Fruit fly (Drosophila melanogaster) whole organism, embryonic: Measurements from ENCODE around the gene snz.
A peak's percentile ranks its signal among the peaks of the same experiment; 100 is the strongest.

Source experiments
- BEAF-32 ChIP-seq: fragments of 200-800 bp; sonication (Bioruptor generic); optimal IDR thresholded peaks from 3 replicates; lab custom pipeline; 2017; ENCODE audit warnings: missing biosample characterization, missing genetic modification characterization, mild to moderate bottlenecking, moderate library complexity, missing genetic modification reagents
- CG10979 ChIP-seq: fragments of 200-800 bp; sonication (Bioruptor generic); optimal IDR thresholded peaks from 2 replicates; lab custom pipeline; 2018; ENCODE audit warnings: missing biosample characterization, mild to moderate bottlenecking, missing genetic modification characterization, moderate library complexity
- CG14014 ChIP-seq: fragments of 200-800 bp; sonication (Bioruptor generic); IDR thresholded peaks from 2 replicates; pipeline ENCODE4 v1.3.6; 2022; ENCODE audit warnings: missing biosample characterization, missing genetic modification characterization
- CG14441 ChIP-seq: fragments of 200-800 bp; sonication (Bioruptor generic); IDR thresholded peaks from 2 replicates; pipeline ENCODE4 v1.3.6; 2022; ENCODE audit warnings: missing biosample characterization, missing genetic modification characterization
- CG14667 ChIP-seq: fragments of 200-800 bp; sonication (Bioruptor generic); IDR thresholded peaks from 2 replicates; pipeline ENCODE4 v1.3.6; 2022; ENCODE audit warnings: missing biosample characterization, missing genetic modification characterization
- CG17359 ChIP-seq: fragments of 200-800 bp; sonication (Bioruptor generic); optimal IDR thresholded peaks from 3 replicates; lab custom pipeline; 2018; ENCODE audit warnings: missing biosample characterization, mild to moderate bottlenecking, missing genetic modification characterization, moderate library complexity
- CG17612 ChIP-seq: fragments of 200-800 bp; sonication (Bioruptor generic); IDR thresholded peaks from 2 replicates; pipeline ENCODE4 v1.3.6; 2022; ENCODE audit warnings: missing biosample characterization, missing genetic modification characterization
- CG2120 ChIP-seq: fragments of 200-800 bp; sonication (Bioruptor generic); optimal IDR thresholded peaks from 3 replicates; lab custom pipeline; 2016; ENCODE audit warnings: missing biosample characterization, missing genetic modification characterization
- CG2712 ChIP-seq: fragments of 200-800 bp; optimal IDR thresholded peaks from 3 replicates; lab custom pipeline; 2019; ENCODE audit warnings: missing biosample characterization, mild to moderate bottlenecking, missing genetic modification characterization, moderate library complexity
- CG3281 ChIP-seq: fragments of 200-800 bp; sonication (Bioruptor generic); optimal IDR thresholded peaks from 3 replicates; lab custom pipeline; 2017; ENCODE audit warnings: missing biosample characterization, mild to moderate bottlenecking, missing genetic modification characterization
- CG5953 ChIP-seq: fragments of 200-800 bp; sonication (Bioruptor generic); IDR thresholded peaks from 2 replicates; pipeline ENCODE4 v1.3.6; 2022; ENCODE audit warnings: missing biosample characterization, missing genetic modification characterization
- CG6765 ChIP-seq: fragments of 200-800 bp; sonication (Bioruptor generic); optimal IDR thresholded peaks from 3 replicates; lab custom pipeline; 2017; ENCODE audit warnings: missing biosample characterization, mild to moderate bottlenecking, missing genetic modification characterization
- CG6813 ChIP-seq: fragments of 200-800 bp; sonication (Bioruptor generic); optimal IDR thresholded peaks from 2 replicates; lab custom pipeline; 2017; ENCODE audit warnings: missing biosample characterization, missing genetic modification characterization, mild to moderate bottlenecking, moderate library complexity, missing genetic modification reagents
- CG7357 ChIP-seq: fragments of 200-800 bp; sonication (Bioruptor generic); IDR thresholded peaks from 3 replicates; pipeline ENCODE4 v1.3.6; 2022; ENCODE audit warnings: missing biosample characterization, missing genetic modification characterization
- CG7786 ChIP-seq: fragments of 200-800 bp; sonication (Bioruptor generic); optimal IDR thresholded peaks from 2 replicates; lab custom pipeline; 2016; ENCODE audit warnings: missing biosample characterization, missing genetic modification characterization
- CG7928 ChIP-seq: fragments of 200-800 bp; sonication (Bioruptor generic); optimal IDR thresholded peaks from 2 replicates; lab custom pipeline; 2017; ENCODE audit warnings: missing biosample characterization, mild to moderate bottlenecking, missing genetic modification characterization
- CG8924 ChIP-seq: fragments of 200-800 bp; optimal IDR thresholded peaks from 3 replicates; lab custom pipeline; 2019; ENCODE audit warnings: missing biosample characterization, mild to moderate bottlenecking, missing genetic modification characterization, moderate library complexity
- CG9215 ChIP-seq: fragments of 200-800 bp; sonication (Bioruptor generic); IDR thresholded peaks from 2 replicates; pipeline ENCODE4 v1.3.6; 2022; ENCODE audit warnings: missing biosample characterization, missing genetic modification characterization
- CG9797 ChIP-seq: fragments of 200-800 bp; sonication (Bioruptor generic); optimal IDR thresholded peaks from 3 replicates; lab custom pipeline; 2018; ENCODE audit warnings: missing biosample characterization, mild to moderate bottlenecking, missing genetic modification characterization
- HHEX ChIP-seq: fragments of 200-800 bp; sonication (Bioruptor generic); optimal IDR thresholded peaks from 3 replicates; lab custom pipeline; 2017; ENCODE audit warnings: missing biosample characterization, mild to moderate bottlenecking, missing genetic modification characterization, missing genetic modification reagents
- Kr ChIP-seq: fragments of 200-800 bp; sonication (Bioruptor generic); optimal IDR thresholded peaks from 2 replicates; lab custom pipeline; 2017; ENCODE audit warnings: missing biosample characterization, mild to moderate bottlenecking, missing genetic modification characterization
- Mad ChIP-seq: fragments of 200-800 bp; sonication (Bioruptor generic); optimal IDR thresholded peaks from 2 replicates; lab custom pipeline; 2016; ENCODE audit warnings: missing biosample characterization, missing genetic modification characterization
- Meics ChIP-seq: fragments of 200-800 bp; sonication (Bioruptor generic); optimal IDR thresholded peaks from 2 replicates; lab custom pipeline; 2017; ENCODE audit warnings: missing biosample characterization, mild to moderate bottlenecking, missing genetic modification characterization
- Mes4 ChIP-seq: fragments of 200-800 bp; sonication (Bioruptor generic); optimal IDR thresholded peaks from 2 replicates; lab custom pipeline; 2016; ENCODE audit warnings: missing biosample characterization, missing genetic modification characterization
- Oaz ChIP-seq: fragments of 200-800 bp; sonication (Bioruptor generic); IDR thresholded peaks from 2 replicates; pipeline ENCODE4 v1.3.6; 2022; ENCODE audit warnings: missing biosample characterization, missing genetic modification characterization
- Pdp1 ChIP-seq, 2 experiments: fragments of 200-800 bp; sonication (Bioruptor generic); optimal IDR thresholded peaks; 3 replicates each; lab custom pipeline; 2016; ENCODE audit warnings: missing biosample characterization in 2 of 2, missing genetic modification characterization in 2 of 2, mild to moderate bottlenecking in 1 of 2, moderate library complexity in 1 of 2
- Xrp1 ChIP-seq: fragments of 200-800 bp; sonication (Bioruptor generic); IDR thresholded peaks from 2 replicates; pipeline ENCODE4 v1.3.6; 2022; ENCODE audit warnings: missing biosample characterization, missing genetic modification characterization
- bab2 ChIP-seq: fragments of 200-800 bp; sonication (Bioruptor generic); optimal IDR thresholded peaks from 2 replicates; lab custom pipeline; 2016; ENCODE audit warnings: missing biosample characterization, missing genetic modification characterization
- bsh ChIP-seq, 2 experiments: fragments of 200-800 bp; sonication (Bioruptor generic); optimal IDR thresholded peaks; 2 replicates each; lab custom pipeline; 2017 to 2018; ENCODE audit warnings: mild to moderate bottlenecking in 2 of 2, missing biosample characterization in 2 of 2, missing genetic modification characterization in 2 of 2, moderate library complexity in 1 of 2
- chm ChIP-seq: fragments of 200-800 bp; sonication (Bioruptor generic); IDR thresholded peaks from 2 replicates; pipeline ENCODE4 v1.3.6; 2022; ENCODE audit warnings: missing biosample characterization, missing genetic modification characterization
- cwo ChIP-seq: fragments of 200-800 bp; sonication (Bioruptor generic); optimal IDR thresholded peaks from 3 replicates; lab custom pipeline; 2017; ENCODE audit warnings: missing biosample characterization, missing genetic modification characterization, mild to moderate bottlenecking, moderate library complexity, missing genetic modification reagents
- dan ChIP-seq: fragments of 200-800 bp; sonication (Bioruptor generic); IDR thresholded peaks from 2 replicates; pipeline ENCODE4 v1.3.6; 2022; ENCODE audit warnings: missing biosample characterization, missing genetic modification characterization
- dimm ChIP-seq: fragments of 200-800 bp; sonication (Bioruptor generic); IDR thresholded peaks from 2 replicates; pipeline ENCODE4 v1.3.6; 2022; ENCODE audit warnings: missing biosample characterization, missing genetic modification characterization
- dysf ChIP-seq: fragments of 200-800 bp; sonication (Bioruptor generic); IDR thresholded peaks from 3 replicates; pipeline ENCODE4 v1.3.6; 2022; ENCODE audit warnings: missing biosample characterization, missing genetic modification characterization
- gfzf ChIP-seq: fragments of 200-800 bp; sonication (Bioruptor generic); optimal IDR thresholded peaks from 2 replicates; lab custom pipeline; 2016; ENCODE audit warnings: missing biosample characterization, mild to moderate bottlenecking, missing genetic modification characterization, moderate library complexity
- grau ChIP-seq: fragments of 200-800 bp; optimal IDR thresholded peaks from 3 replicates; lab custom pipeline; 2019; ENCODE audit warnings: missing biosample characterization, mild to moderate bottlenecking, missing genetic modification characterization, moderate library complexity
- gsb-n ChIP-seq: fragments of 200-800 bp; sonication (Bioruptor generic); optimal IDR thresholded peaks from 3 replicates; lab custom pipeline; 2018; ENCODE audit warnings: missing biosample characterization, mild to moderate bottlenecking, missing genetic modification characterization
- ind ChIP-seq: fragments of 200-800 bp; sonication (Bioruptor generic); optimal IDR thresholded peaks from 3 replicates; lab custom pipeline; 2016; ENCODE audit warnings: missing biosample characterization, missing genetic modification characterization
- inv ChIP-seq: fragments of 200-800 bp; sonication (Bioruptor generic); IDR thresholded peaks from 2 replicates; pipeline ENCODE4 v1.3.6; 2022; ENCODE audit warnings: missing biosample characterization, missing genetic modification characterization; ENCODE audit not compliant: partially characterized antibody
- klu ChIP-seq: fragments of 200-800 bp; sonication (Bioruptor generic); IDR thresholded peaks from 2 replicates; pipeline ENCODE4 v1.3.6; 2022; ENCODE audit warnings: missing biosample characterization, missing genetic modification characterization
- lmd ChIP-seq: fragments of 200-800 bp; sonication (Bioruptor generic); IDR thresholded peaks from 2 replicates; pipeline ENCODE4 v1.3.6; 2022; ENCODE audit warnings: missing biosample characterization, missing genetic modification characterization
- pros ChIP-seq: fragments of 200-800 bp; sonication (Bioruptor generic); optimal IDR thresholded peaks from 3 replicates; lab custom pipeline; 2019; ENCODE audit warnings: missing biosample characterization, mild to moderate bottlenecking, missing genetic modification characterization, moderate library complexity
- ranshi ChIP-seq: fragments of 200-800 bp; sonication (Bioruptor generic); IDR thresholded peaks from 2 replicates; pipeline ENCODE4 v1.3.6; 2022; ENCODE audit warnings: missing biosample characterization, missing genetic modification characterization
- row ChIP-seq: fragments of 200-800 bp; sonication (Bioruptor generic); IDR thresholded peaks from 3 replicates; pipeline ENCODE4 v1.3.6; 2022; ENCODE audit warnings: missing biosample characterization, missing genetic modification characterization
- sens ChIP-seq: fragments of 200-800 bp; sonication (Bioruptor generic); peaks from one replicate; lab custom pipeline; 2016; ENCODE audit warnings: missing biosample characterization, missing genetic modification characterization
- sob ChIP-seq: fragments of 200-800 bp; sonication (Bioruptor generic); IDR thresholded peaks from 2 replicates; pipeline ENCODE4 v1.3.6; 2022; ENCODE audit warnings: missing biosample characterization, missing genetic modification characterization
- stwl ChIP-seq: fragments of 200-800 bp; sonication (Bioruptor generic); optimal IDR thresholded peaks from 3 replicates; lab custom pipeline; 2018; ENCODE audit warnings: missing biosample characterization, mild to moderate bottlenecking, missing genetic modification characterization, moderate library complexity
- tup ChIP-seq: fragments of 200-800 bp; sonication (Bioruptor generic); optimal IDR thresholded peaks from 2 replicates; lab custom pipeline; 2016; ENCODE audit warnings: missing biosample characterization, mild to moderate bottlenecking, missing genetic modification characterization, moderate library complexity
- vvl ChIP-seq: fragments of 200-800 bp; sonication (Bioruptor generic); IDR thresholded peaks from 2 replicates; pipeline ENCODE4 v1.3.6; 2022; ENCODE audit warnings: missing biosample characterization, missing genetic modification characterization
- wek ChIP-seq: fragments of 200-800 bp; sonication (Bioruptor generic); optimal IDR thresholded peaks from 3 replicates; lab custom pipeline; 2018; ENCODE audit warnings: missing biosample characterization, mild to moderate bottlenecking, missing genetic modification characterization, moderate library complexity
- zen2 ChIP-seq: fragments of 200-800 bp; sonication (Bioruptor generic); IDR thresholded peaks from 3 replicates; pipeline ENCODE4 v1.3.6; 2022; ENCODE audit warnings: missing biosample characterization, missing genetic modification characterization; ENCODE audit not compliant: partially characterized antibody

snz gene

DNA sequence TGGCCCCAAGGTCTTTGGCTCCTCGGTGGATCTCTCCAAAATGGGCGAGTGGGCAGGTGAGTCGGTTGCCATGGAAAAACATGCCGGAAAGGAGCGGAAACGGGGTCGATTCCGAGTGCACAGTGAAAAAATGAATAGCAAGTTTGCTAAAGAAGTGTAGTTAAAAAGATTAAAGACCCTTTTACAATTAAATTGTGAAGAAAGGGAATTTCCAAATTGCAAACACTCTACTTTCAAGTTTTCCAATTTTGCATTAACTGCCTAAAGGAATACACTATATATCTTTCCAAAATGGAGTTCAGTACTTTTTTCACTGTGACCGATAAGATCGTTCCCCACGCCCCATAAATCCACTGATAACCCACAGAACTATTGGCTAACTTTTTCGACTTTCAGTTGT, 2.4 kb upstream of the snz start (continued):
- TF ChIP-seq chm, result 0 out of 2 replicates have a peak, but pooled peaks have one; percentile 51
- no peak for TF ChIP-seq CG6813
- TF ChIP-seq BEAF-32, result no peak
- no peak for TF ChIP-seq CG9797 (GFP tag; lab: Kevin White, UChicago)
- TF ChIP-seq Mad, result no peak
- TF ChIP-seq grau (tag; lab: Kevin White, UChicago), result peak; percentile 41
- no peak for TF ChIP-seq inv
- TF ChIP-seq CG6765, result no peak
- TF ChIP-seq sob, result 0 out of 2 replicates have a peak, but pooled peaks have one; percentile 23
- no peak for TF ChIP-seq CG5953 (GFP tag; lab: Robert Waterston, UW)
- peak; percentile 49 for TF ChIP-seq CG2120 (GFP tag; lab: Kevin White, UChicago)
- no peak for TF ChIP-seq Oaz
- TF ChIP-seq gfzf (GFP tag; lab: Kevin White, UChicago), result no peak
- peak; percentile 14 for TF ChIP-seq CG3281
- peak; percentile 60; the same call in 2 of the 3 replicates for TF ChIP-seq row
- TF ChIP-seq dysf, result peak; percentile 60
- no peak for TF ChIP-seq CG9215 (GFP tag; lab: Robert Waterston, UW)
- TF ChIP-seq CG10979 (tag; lab: Kevin White, UChicago), result peak; percentile 16
- TF ChIP-seq dan (GFP tag; lab: Robert Waterston, UW), result no peak
- TF ChIP-seq tup (GFP tag; lab: Kevin White, UChicago), result no peak
- no peak for TF ChIP-seq CG7357 (GFP tag; lab: Robert Waterston, UW)
- peak; percentile 14 for TF ChIP-seq cwo (GFP tag; lab: Kevin White, UChicago)
- no peak for TF ChIP-seq CG17612 (GFP tag; lab: Robert Waterston, UW)
- TF ChIP-seq wek (GFP tag; lab: Kevin White, UChicago), result no peak
- peak; percentile 42 for TF ChIP-seq Meics (GFP tag; lab: Kevin White, UChicago)
- TF ChIP-seq HHEX (GFP tag; lab: Kevin White, UChicago), result peak; percentile 22
- peak; percentile 24; the same call in 1 of the 2 replicates for TF ChIP-seq vvl
- TF ChIP-seq ranshi, result 0 out of 2 replicates have a peak, but pooled peaks have one; percentile 36
- TF ChIP-seq sens (GFP tag; lab: Kevin White, UChicago), result peak; percentile 74
- TF ChIP-seq CG8924 (tag; lab: Kevin White, UChicago), result no peak
- TF ChIP-seq Pdp1 (GFP tag; optimal IDR thresholded peaks at IDR 0.05; lab: Kevin White, UChicago), result peak in 1 of 2 experiments; percentile 9
- no peak for TF ChIP-seq CG14667 (GFP tag; lab: Robert Waterston, UW)
- TF ChIP-seq CG2712 (tag; lab: Kevin White, UChicago), result peak; percentile 7
- no peak for TF ChIP-seq dimm (GFP tag; lab: Robert Waterston, UW)
- TF ChIP-seq klu, result no peak
- no peak for TF ChIP-seq zen2 (GFP tag; lab: Robert Waterston, UW)
- TF ChIP-seq bab2 (GFP tag; lab: Kevin White, UChicago), result peak; percentile 13
- TF ChIP-seq CG7928 (GFP tag; lab: Kevin White, UChicago), result no peak
- TF ChIP-seq CG14441 (GFP tag; lab: Robert Waterston, UW), result peak; percentile 65
- peak; percentile 12 for TF ChIP-seq ind
- no peak for TF ChIP-seq stwl (tag; lab: Kevin White, UChicago)
- TF ChIP-seq CG14014 (GFP tag; lab: Robert Waterston, UW), result 0 out of 2 replicates have a peak, but pooled peaks have one; percentile 14
- TF ChIP-seq CG7786 (GFP tag; lab: Kevin White, UChicago), result peak; percentile 20
- peak; percentile 17 for TF ChIP-seq CG17359 (tag; lab: Kevin White, UChicago)
- TF ChIP-seq Xrp1 (GFP tag; lab: Robert Waterston, UW), result peak; percentile 56; the same call in 1 of the 2 replicates
- no peak for TF ChIP-seq Mes4 (GFP tag; lab: Kevin White, UChicago)
- 0 out of 2 replicates have a peak, but pooled peaks have one; percentile 33 for TF ChIP-seq lmd (GFP tag; lab: Robert Waterston, UW)
- TF ChIP-seq gsb-n, result no peak
- TF ChIP-seq bsh (GFP tag; optimal IDR thresholded peaks at IDR 0.05; lab: Kevin White, UChicago), result peak in 1 of 2 experiments; percentile 29
- TF ChIP-seq Kr, result no peak
- TF ChIP-seq pros (GFP tag; lab: Kevin White, UChicago), result no peak
